Worm (Caenorhabditis elegans) whole organism, L3 larva: ENCODE data around the gene ctl-3.
"Not testable (repeated sequence)": the region's sequence is repeated elsewhere in the genome, so short reads cannot be mapped to it uniquely, and the experiment has no call there.

Experiments
- R02D3.7 ChIP-seq: fragments of 150-350 bp; optimal IDR thresholded peaks from 2 replicates; lab custom pipeline; 2014; ENCODE audit warnings: missing biosample characterization, missing genetic modification characterization
- aly-2 ChIP-seq: fragments of 150-350 bp; optimal IDR thresholded peaks from 2 replicates; lab custom pipeline; 2014; ENCODE audit warnings: missing biosample characterization, missing genetic modification characterization
- ama-1 ChIP-seq: fragments of 150-350 bp; optimal IDR thresholded peaks from 2 replicates; lab custom pipeline; 2018
- ceh-16 ChIP-seq: sonication (generic microtip); optimal IDR thresholded peaks from 2 replicates; lab custom pipeline; 2017; ENCODE audit warnings: missing biosample characterization, missing genetic modification characterization
- ceh-28 ChIP-seq: fragments of 150-350 bp; optimal IDR thresholded peaks from 2 replicates; lab custom pipeline; 2014; ENCODE audit warnings: missing biosample characterization, missing genetic modification reagents, missing genetic modification characterization
- ceh-82 ChIP-seq: fragments of 150-350 bp; optimal IDR thresholded peaks from 2 replicates; lab custom pipeline; 2014; ENCODE audit warnings: missing biosample characterization, missing genetic modification characterization
- ceh-9 ChIP-seq: sonication (generic microtip); optimal IDR thresholded peaks from 2 replicates; lab custom pipeline; 2018; ENCODE audit warnings: missing biosample characterization, missing genetic modification characterization
- egl-27 ChIP-seq: sonication (generic microtip); optimal IDR thresholded peaks from 4 replicates; lab custom pipeline; 2017; ENCODE audit warnings: missing biosample characterization, missing genetic modification reagents, missing genetic modification characterization
- egl-5 ChIP-seq: fragments of 150-350 bp; optimal IDR thresholded peaks from 2 replicates; lab custom pipeline; 2017; ENCODE audit warnings: missing biosample characterization, missing genetic modification reagents, missing genetic modification characterization, inconsistent platforms
- elt-1 ChIP-seq: fragments of 150-350 bp; optimal IDR thresholded peaks from 2 replicates; lab custom pipeline; 2014; ENCODE audit warnings: missing biosample characterization, missing genetic modification characterization
- elt-2 ChIP-seq: sonication (generic microtip); optimal IDR thresholded peaks from 2 replicates; lab custom pipeline; 2016; ENCODE audit warnings: missing genetic modification reagents, mild to moderate bottlenecking, missing genetic modification characterization, missing compliant biosample characterization
- elt-3 ChIP-seq, 3 experiments: fragments of 150-350 bp in 1 of 3; sonication (generic microtip) in 2 of 3; optimal IDR thresholded peaks; 2 replicates in 2 of 3; 4 replicates in 1 of 3; lab custom pipeline; 2014 to 2017; ENCODE audit warnings: missing biosample characterization in 3 of 3, missing genetic modification characterization in 3 of 3
- fkh-10 ChIP-seq: sonication (generic microtip); optimal IDR thresholded peaks from 2 replicates; lab custom pipeline; 2017; ENCODE audit warnings: missing biosample characterization, missing genetic modification reagents, missing genetic modification characterization
- fkh-2 ChIP-seq: fragments of 150-350 bp; optimal IDR thresholded peaks from 2 replicates; lab custom pipeline; 2014; ENCODE audit warnings: missing biosample characterization, missing genetic modification reagents, missing genetic modification characterization
- fos-1 ChIP-seq: fragments of 150-350 bp; optimal IDR thresholded peaks from 2 replicates; lab custom pipeline; 2014; ENCODE audit warnings: missing biosample characterization, missing genetic modification characterization
- jun-1 ChIP-seq: fragments of 150-350 bp; optimal IDR thresholded peaks from 2 replicates; lab custom pipeline; 2014; ENCODE audit warnings: missing biosample characterization, missing genetic modification reagents, missing genetic modification characterization
- lin-39 ChIP-seq: fragments of 150-350 bp; optimal IDR thresholded peaks from 2 replicates; lab custom pipeline; 2018; ENCODE audit warnings: missing biosample characterization, missing genetic modification reagents, missing genetic modification characterization
- mdl-1 ChIP-seq: fragments of 150-350 bp; optimal IDR thresholded peaks from 2 replicates; lab custom pipeline; 2014; ENCODE audit warnings: missing biosample characterization, missing genetic modification characterization
- mml-1 ChIP-seq: fragments of 150-350 bp; sonication (generic microtip); optimal IDR thresholded peaks from 3 replicates; lab custom pipeline; 2014; ENCODE audit warnings: missing biosample characterization, missing genetic modification characterization
- nfya-1 ChIP-seq: sonication (generic microtip); optimal IDR thresholded peaks from 2 replicates; lab custom pipeline; 2017; ENCODE audit warnings: missing genetic modification characterization, mild to moderate bottlenecking, missing compliant biosample characterization, antibody characterized with exemption, moderate library complexity; ENCODE audit not compliant: insufficient read depth
- nhr-11 ChIP-seq: fragments of 150-350 bp; optimal IDR thresholded peaks from 2 replicates; lab custom pipeline; 2014; ENCODE audit warnings: missing biosample characterization, missing genetic modification characterization
- nhr-12 ChIP-seq: fragments of 150-350 bp; optimal IDR thresholded peaks from 2 replicates; lab custom pipeline; 2014; ENCODE audit warnings: missing biosample characterization, missing genetic modification characterization
- nhr-23 ChIP-seq: fragments of 150-350 bp; optimal IDR thresholded peaks from 2 replicates; lab custom pipeline; 2014; ENCODE audit warnings: missing biosample characterization, missing genetic modification reagents, missing genetic modification characterization
- nhr-25 ChIP-seq: sonication (generic microtip); optimal IDR thresholded peaks from 2 replicates; lab custom pipeline; 2017; ENCODE audit warnings: missing biosample characterization, missing genetic modification characterization
- nhr-28 ChIP-seq: fragments of 150-350 bp; optimal IDR thresholded peaks from 2 replicates; lab custom pipeline; 2014; ENCODE audit warnings: missing biosample characterization, missing genetic modification characterization
- nhr-43 ChIP-seq: sonication (generic microtip); optimal IDR thresholded peaks from 2 replicates; lab custom pipeline; 2016; ENCODE audit warnings: mild to moderate bottlenecking, missing genetic modification characterization, missing compliant biosample characterization; ENCODE audit not compliant: poor library complexity, severe bottlenecking
- nhr-67 ChIP-seq: fragments of 150-350 bp; optimal IDR thresholded peaks from 2 replicates; lab custom pipeline; 2014; ENCODE audit warnings: missing biosample characterization, missing genetic modification characterization
- nhr-76 ChIP-seq: fragments of 150-350 bp; sonication (generic microtip); optimal IDR thresholded peaks from 5 replicates; lab custom pipeline; 2014; ENCODE audit warnings: missing biosample characterization, missing genetic modification characterization
- nhr-77 ChIP-seq: fragments of 150-350 bp; optimal IDR thresholded peaks from 2 replicates; lab custom pipeline; 2014; ENCODE audit warnings: missing biosample characterization, missing genetic modification characterization
- pha-4 ChIP-seq: fragments of 150-350 bp; optimal IDR thresholded peaks from 2 replicates; lab custom pipeline; 2014; ENCODE audit warnings: missing biosample characterization, missing genetic modification reagents, missing genetic modification characterization
- pqm-1 ChIP-seq: fragments of 150-350 bp; optimal IDR thresholded peaks from 2 replicates; lab custom pipeline; 2017; ENCODE audit warnings: missing biosample characterization, missing genetic modification characterization, inconsistent platforms
- sea-2 ChIP-seq: fragments of 150-350 bp; sonication (generic microtip); optimal IDR thresholded peaks from 4 replicates; lab custom pipeline; 2014; ENCODE audit warnings: missing biosample characterization, missing genetic modification reagents, missing genetic modification characterization
- skn-1 ChIP-seq: fragments of 150-350 bp; optimal IDR thresholded peaks from 2 replicates; lab custom pipeline; 2014; ENCODE audit warnings: missing biosample characterization, missing genetic modification characterization
- unc-62 ChIP-seq: fragments of 150-350 bp; sonication (generic microtip); optimal IDR thresholded peaks from 4 replicates; lab custom pipeline; 2014; ENCODE audit warnings: missing biosample characterization, missing genetic modification reagents, missing genetic modification characterization
- zag-1 ChIP-seq: fragments of 150-350 bp; optimal IDR thresholded peaks from 2 replicates; lab custom pipeline; 2014; ENCODE audit warnings: missing biosample characterization, missing genetic modification characterization
- ztf-11 ChIP-seq: fragments of 150-350 bp; optimal IDR thresholded peaks from 2 replicates; lab custom pipeline; 2014; ENCODE audit warnings: missing biosample characterization, missing genetic modification characterization
- ztf-4 ChIP-seq: fragments of 150-350 bp; optimal IDR thresholded peaks from 2 replicates; lab custom pipeline; 2014; ENCODE audit warnings: missing biosample characterization, missing genetic modification characterization

The ctl-3 gene

DNA sequence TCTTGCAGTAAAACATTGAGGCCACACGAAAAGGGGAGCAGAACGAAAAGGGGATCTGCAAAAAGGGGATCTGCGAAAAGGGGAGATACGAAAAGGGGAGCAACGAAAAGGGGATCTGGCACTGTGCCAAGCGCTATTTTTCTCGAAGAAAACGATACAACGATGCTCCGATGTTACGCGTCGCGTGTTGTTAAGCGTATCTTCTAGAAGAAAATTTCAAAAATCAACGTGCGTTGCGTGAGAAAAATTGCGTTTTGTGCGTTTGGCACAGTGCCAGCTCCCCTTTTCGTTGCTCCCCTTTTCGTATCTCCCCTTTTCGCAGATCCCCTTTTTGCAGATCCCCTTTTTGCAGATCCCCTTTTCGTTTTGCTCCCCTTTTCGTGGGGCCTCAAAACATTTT lies 35.7 kb upstream of the ctl-3 start, which contains the start of gene Y54G11A.9:
TSS of gene Y54G11A.9 (minus strand) at position 196 of the 400 bp plus-strand sequence.
- TF ChIP-seq fos-1, mdl-1, nhr-11 (tag; lab: Kevin White, UChicago): not testable (repeated sequence)

DNA sequence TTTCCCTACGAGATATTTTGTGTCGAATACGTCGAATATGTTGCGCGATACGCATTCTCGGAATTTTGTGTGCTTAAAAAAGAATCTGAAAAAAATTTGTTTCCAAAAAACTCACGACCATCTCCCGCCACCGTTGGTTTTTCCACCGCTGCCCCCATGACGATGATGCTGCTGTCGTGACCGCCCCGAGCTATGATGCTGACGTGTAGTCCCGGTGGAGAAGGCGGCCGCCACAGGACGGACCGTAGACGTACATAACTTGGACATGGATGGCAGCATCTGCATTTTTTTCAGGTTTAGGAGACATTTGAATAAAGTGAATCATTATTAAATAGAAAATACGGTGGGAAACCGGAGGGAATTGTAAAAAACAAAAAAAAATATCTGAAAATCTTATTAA lies 33.6 kb upstream of the ctl-3 start, which contains the start of gene ddl-3:
TSS of gene ddl-3 (minus strand) at position 289 of the 400 bp plus-strand sequence.
- TF ChIP-seq elt-1, R02D3.7, fkh-2 (tag; lab: Kevin White, UChicago): not testable (repeated sequence)
- TF ChIP-seq, all 47 proteins: peak for 0; not testable (repeated sequence) for 47

DNA sequence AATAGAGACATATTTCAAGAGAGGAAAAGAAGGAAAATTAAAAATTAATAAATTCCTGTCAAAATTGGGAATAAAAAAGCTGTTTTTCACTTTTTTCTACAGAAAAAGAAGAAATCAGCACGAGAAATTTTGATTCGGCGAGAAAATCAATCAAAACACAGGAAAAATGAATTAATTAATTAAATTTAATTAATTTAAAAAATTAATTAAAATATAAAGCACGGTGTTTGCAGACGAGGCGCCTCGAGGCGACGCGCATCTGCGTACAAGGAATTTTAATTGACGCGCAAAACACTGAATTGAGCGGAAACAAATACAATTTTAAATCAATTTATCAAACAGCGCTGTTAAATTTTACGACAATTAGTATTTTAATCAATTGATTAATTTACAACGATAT lies 10.6 kb upstream of the ctl-3 start:
- TF ChIP-seq fos-1 (tag; lab: Kevin White, UChicago) (no peak), nhr-77 (tag; lab: Kevin White, UChicago) (no peak), mml-1 (tag; lab: Kevin White, UChicago) (no peak), pha-4 (tag; lab: Kevin White, UChicago) (no peak), nhr-23 (tag; lab: Kevin White, UChicago) (no peak), nfya-1 (tag; lab: Kevin White, UChicago) (no peak), zag-1 (tag; lab: Kevin White, UChicago) (no peak), nhr-67 (tag; lab: Kevin White, UChicago) (no peak), sea-2 (no peak), egl-5 (tag; lab: Kevin White, UChicago) (no peak), nhr-28 (tag; lab: Kevin White, UChicago) (no peak), skn-1 (tag; lab: Kevin White, UChicago) (no peak), egl-27 (tag; lab: Kevin White, UChicago) (no peak), jun-1 (tag; lab: Kevin White, UChicago) (no peak), nhr-12 (tag; lab: Kevin White, UChicago) (no peak), fkh-10 (GFP tag; lab: Kevin White, UChicago) (no peak), ceh-9 (no peak), ztf-4 (tag; lab: Kevin White, UChicago) (no peak)

DNA sequence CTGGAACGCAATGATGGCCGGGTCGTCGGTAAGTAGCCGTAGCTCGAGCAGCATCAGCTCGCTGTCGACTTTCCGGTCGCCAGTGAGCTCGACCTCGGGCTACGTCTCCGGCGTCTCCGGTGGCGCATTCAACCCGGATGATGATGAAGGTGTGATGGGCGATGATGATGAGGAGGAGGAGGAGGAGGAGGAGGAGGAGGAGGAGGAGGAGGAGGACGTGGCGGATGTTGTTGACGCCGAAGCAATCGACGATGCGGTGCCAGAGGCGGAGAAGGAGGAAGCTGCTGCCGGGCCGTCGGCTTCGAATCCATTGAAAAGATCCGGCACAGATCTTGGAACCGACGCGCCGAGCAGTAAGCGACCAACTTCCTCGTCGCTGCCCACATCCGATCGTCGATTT lies 8.6 kb upstream of the ctl-3 start:
- TF ChIP-seq nhr-76 (tag; lab: Kevin White, UChicago) (no peak), aly-2 (tag; lab: Kevin White, UChicago) (no peak), pqm-1 (no peak), nhr-43 (tag; lab: Kevin White, UChicago) (no peak), fkh-2 (tag; lab: Kevin White, UChicago) (no peak), R02D3.7 (tag; lab: Kevin White, UChicago) (no peak), fkh-10 (GFP tag; lab: Kevin White, UChicago) (no peak), zag-1 (tag; lab: Kevin White, UChicago) (no peak), nhr-25 (no peak), unc-62 (GFP tag; lab: Kevin White, UChicago) (no peak), ztf-4 (tag; lab: Kevin White, UChicago) (no peak), sea-2 (no peak), mml-1 (tag; lab: Kevin White, UChicago) (no peak), elt-3 (tag; optimal IDR thresholded peaks at IDR 0.05; lab: Kevin White, UChicago) (no peak)
- TF ChIP-seq, all 47 proteins: peak for 0

DNA sequence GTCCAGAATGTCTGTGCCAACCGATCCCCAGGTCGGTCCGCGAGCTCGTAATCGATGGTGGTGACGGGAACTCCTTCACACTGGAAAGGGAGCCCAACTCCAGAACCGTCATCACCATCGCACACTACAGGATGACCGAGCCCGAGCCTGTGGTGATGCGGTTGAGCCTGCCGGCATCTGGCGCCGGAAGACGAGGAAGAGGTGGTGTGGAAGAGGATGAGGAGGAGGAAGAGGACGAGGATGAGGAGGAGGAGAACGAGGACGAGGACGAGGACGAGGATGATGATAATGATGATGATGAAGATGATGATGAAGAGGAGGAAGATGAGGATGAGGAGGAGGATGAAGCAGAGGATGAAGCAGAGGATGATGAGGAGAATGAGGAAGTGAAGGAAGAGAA lies 7.4 kb upstream of the ctl-3 start, which contains the start of gene Y54G11A.14:
TSS of gene Y54G11A.14 (plus strand) at position 132 of the 400 bp plus-strand sequence.
- TF ChIP-seq nfya-1 (tag; lab: Kevin White, UChicago) (no peak), egl-27 (tag; lab: Kevin White, UChicago) (no peak), elt-1 (tag; lab: Kevin White, UChicago) (no peak), ztf-11 (tag; lab: Kevin White, UChicago) (no peak)

DNA sequence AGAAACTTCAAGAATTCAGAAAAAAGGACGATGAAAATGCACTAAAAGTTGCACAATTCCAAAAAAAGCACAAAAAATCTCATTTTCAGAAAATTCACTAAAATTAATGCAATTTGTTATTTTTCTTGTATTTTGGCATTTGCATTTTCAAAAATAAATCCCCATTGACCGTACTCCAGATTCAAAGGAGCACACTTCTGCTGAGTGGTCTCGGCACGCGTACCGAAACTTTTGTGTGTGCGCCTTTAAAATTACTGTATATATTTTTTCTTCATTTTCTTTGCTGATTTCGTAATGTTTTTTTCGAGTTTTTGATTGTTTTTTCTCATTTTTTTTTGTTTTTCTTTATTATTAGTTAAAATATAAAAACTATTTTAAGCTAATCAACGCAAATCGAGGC lies 1.6 kb upstream of the ctl-3 start:
- TF ChIP-seq fkh-2 (tag; lab: Kevin White, UChicago) = no peak
- no peak for TF ChIP-seq pha-4 (tag; lab: Kevin White, UChicago)
- TF ChIP-seq skn-1 (tag; lab: Kevin White, UChicago) = no peak
- no peak for TF ChIP-seq elt-2
- TF ChIP-seq sea-2 = no peak
- no peak for TF ChIP-seq ceh-28 (tag; lab: Kevin White, UChicago)
- TF ChIP-seq lin-39 (tag; lab: Kevin White, UChicago) = no peak
- no peak for TF ChIP-seq ztf-4 (tag; lab: Kevin White, UChicago)
- no peak for TF ChIP-seq ceh-82
- TF ChIP-seq nhr-23 (tag; lab: Kevin White, UChicago) = no peak
- TF ChIP-seq mml-1 (tag; lab: Kevin White, UChicago) = no peak
- TF ChIP-seq ceh-16 (tag; lab: Kevin White, UChicago) = no peak
- TF ChIP-seq nhr-76 (tag; lab: Kevin White, UChicago) = no peak
- TF ChIP-seq nfya-1 (tag; lab: Kevin White, UChicago) = no peak
- TF ChIP-seq egl-27 (tag; lab: Kevin White, UChicago) = no peak
- no peak for TF ChIP-seq unc-62 (GFP tag; lab: Kevin White, UChicago)
- no peak for TF ChIP-seq nhr-77 (tag; lab: Kevin White, UChicago)
- no peak for TF ChIP-seq fos-1 (tag; lab: Kevin White, UChicago)
- TF ChIP-seq ama-1 (lab: Kevin White, UChicago) = no peak
